Worm (Caenorhabditis elegans) whole organism, L4/young adult: ENCODE results near the gene fbxb-90.

ENCODE experiments used
- W03F9.2 ChIP-seq: fragments of 150-350 bp; optimal IDR thresholded peaks from 2 replicates; lab custom pipeline; 2014; ENCODE audit warnings: missing biosample characterization, missing genetic modification characterization
- dao-5 ChIP-seq: sonication (generic microtip); optimal IDR thresholded peaks from 2 replicates; lab custom pipeline; 2016; ENCODE audit warnings: missing genotype, missing genetic modification characterization, moderate library complexity, missing compliant biosample characterization
- him-1 ChIP-seq: sonication (generic microtip); optimal IDR thresholded peaks from 2 replicates; lab custom pipeline; 2016; ENCODE audit warnings: missing genotype, missing genetic modification reagents, missing genetic modification characterization, missing compliant biosample characterization

- TF ChIP-seq W03F9.2 (tag; lab: Kevin White, UChicago) = no peak
- no peak for TF ChIP-seq him-1
- TF ChIP-seq dao-5 (tag; lab: Kevin White, UChicago) = no peak
Observed at ce11 chrII:3782309-3783000, 33.8 kb upstream of the fbxb-90 start, which contains the start of gene T24E12.2.
